Worm (Caenorhabditis elegans) whole organism, L4/young adult: ENCODE measurements around the gene C17H12.11.

ENCODE experiments used
- W03F9.2 ChIP-seq: fragments of 150-350 bp; optimal IDR thresholded peaks from 2 replicates; lab custom pipeline; 2014; ENCODE audit warnings: missing biosample characterization, missing genetic modification characterization
- dao-5 ChIP-seq: sonication (generic microtip); optimal IDR thresholded peaks from 2 replicates; lab custom pipeline; 2016; ENCODE audit warnings: missing genotype, missing genetic modification characterization, moderate library complexity, missing compliant biosample characterization
- him-1 ChIP-seq: sonication (generic microtip); optimal IDR thresholded peaks from 2 replicates; lab custom pipeline; 2016; ENCODE audit warnings: missing genotype, missing genetic modification reagents, missing genetic modification characterization, missing compliant biosample characterization

Gene C17H12.11

DNA sequence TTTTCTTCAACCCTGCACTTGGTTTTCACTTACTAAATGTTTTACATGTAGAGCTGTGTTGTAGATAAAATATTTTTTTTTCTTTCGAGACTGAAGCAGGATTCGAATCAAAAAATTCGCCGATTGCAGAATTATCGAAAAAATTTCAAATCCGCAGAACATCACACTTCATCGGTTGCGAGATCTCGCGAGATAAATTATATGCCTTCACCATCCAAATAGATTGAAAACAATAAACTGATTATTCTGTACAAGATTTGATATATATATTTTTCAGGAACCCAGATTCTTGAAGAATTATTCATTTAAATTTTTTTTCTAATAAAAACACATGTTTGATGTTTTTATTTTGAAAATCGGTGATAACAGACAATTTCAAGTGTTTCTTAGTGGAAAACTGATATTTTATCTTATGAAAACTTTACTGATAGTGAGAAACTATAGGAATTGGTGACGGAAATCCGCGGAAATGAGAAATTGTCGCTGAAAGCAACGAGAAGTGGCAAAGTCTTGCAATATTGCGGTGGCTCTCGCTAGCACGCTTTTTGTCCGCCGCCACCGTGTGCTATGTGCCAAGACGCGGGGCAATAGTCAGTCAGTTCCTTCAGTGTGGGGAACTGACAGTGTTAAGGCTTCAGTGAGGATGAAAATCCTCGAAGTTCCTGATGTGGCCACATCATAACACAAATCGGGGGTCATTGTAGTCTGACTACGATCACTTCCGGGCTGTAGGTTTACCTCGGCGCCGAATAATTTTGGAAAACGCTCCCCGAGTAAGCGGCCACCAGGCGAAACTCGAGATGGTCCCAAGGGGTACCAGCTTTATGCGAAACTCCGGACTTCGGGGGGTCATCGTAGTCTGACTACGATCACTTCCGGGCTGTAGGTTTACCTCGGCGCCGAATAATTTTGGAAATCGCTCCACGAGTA, 9.5 kb upstream of the C17H12.11 start:
- TF ChIP-seq W03F9.2 (no peak), dao-5 (tag; lab: Kevin White, UChicago) (no peak), him-1 (tag; lab: Kevin White, UChicago) (no peak)

- no peak for TF ChIP-seq W03F9.2
- no peak for TF ChIP-seq dao-5 (tag; lab: Kevin White, UChicago)
- no peak for TF ChIP-seq him-1 (tag; lab: Kevin White, UChicago)
Measured at ce11 chrIV:6793310-6793966, 8.7 kb upstream of the C17H12.11 start.

DNA sequence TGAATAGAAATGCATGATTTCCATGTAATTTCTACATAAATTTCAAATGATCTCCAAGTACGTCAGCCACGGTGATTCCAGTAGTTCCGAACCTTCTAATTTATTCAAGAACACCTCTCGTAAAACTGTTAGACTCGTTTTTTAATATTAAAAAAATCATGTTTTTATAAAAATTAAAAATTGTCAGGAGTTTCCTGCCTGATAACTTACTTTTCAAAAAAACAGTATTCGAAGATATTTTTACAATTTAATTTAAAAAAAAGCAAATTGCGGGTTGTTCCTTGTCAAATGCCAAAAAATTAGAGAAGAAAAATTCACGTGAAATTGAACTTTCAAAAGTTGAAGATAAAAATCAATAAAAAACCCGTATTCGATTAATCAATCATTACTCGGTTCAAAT, 6.7 kb upstream of the C17H12.11 start, which contains the start of the genes C17H12.3 and C17H12.12:
Gene C17H12.3 (minus strand): TSS at position 101 of the 400 bp plus-strand sequence.
Gene C17H12.12 (plus strand): TSS at position 396 of the 400 bp plus-strand sequence.
- no peak for TF ChIP-seq him-1 (tag; lab: Kevin White, UChicago)
- no peak for TF ChIP-seq dao-5 (tag; lab: Kevin White, UChicago)
- no peak for TF ChIP-seq W03F9.2

DNA sequence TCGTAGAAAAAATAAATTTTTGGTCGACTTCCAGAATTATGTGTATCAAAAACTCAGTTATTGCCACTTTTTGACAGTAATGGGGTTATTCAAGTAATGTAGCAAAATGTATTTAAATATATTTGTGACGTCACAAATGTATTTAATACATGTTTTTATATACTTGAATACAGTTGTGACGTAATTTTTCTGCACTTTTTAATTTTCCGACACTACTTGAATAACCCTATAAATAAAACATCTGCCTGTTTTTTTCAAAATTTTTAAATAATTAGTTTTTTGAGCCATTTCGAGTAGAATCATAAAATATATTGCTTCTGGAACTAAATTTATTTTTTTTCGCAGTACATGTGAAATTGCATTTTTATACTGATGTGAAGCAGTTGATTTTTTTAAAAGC, 1.1 kb downstream of the C17H12.11 start:
- TF ChIP-seq dao-5 (tag; lab: Kevin White, UChicago) (no peak), W03F9.2 (no peak), him-1 (tag; lab: Kevin White, UChicago) (no peak)

ce11 chrIV:6803805-6804344, 1.7 kb downstream of the C17H12.11 start:
- TF ChIP-seq him-1 (tag; lab: Kevin White, UChicago) (no peak), dao-5 (tag; lab: Kevin White, UChicago) (no peak), W03F9.2 (no peak)

ce11 chrIV:6804815-6805214, 2.6 kb downstream of the C17H12.11 start, which contains the start of gene C17H12.37:
C17H12.37 (plus strand) TSS chrIV:6805115.
- no peak for TF ChIP-seq him-1 (tag; lab: Kevin White, UChicago)
- no peak for TF ChIP-seq W03F9.2
- no peak for TF ChIP-seq dao-5 (tag; lab: Kevin White, UChicago)

DNA sequence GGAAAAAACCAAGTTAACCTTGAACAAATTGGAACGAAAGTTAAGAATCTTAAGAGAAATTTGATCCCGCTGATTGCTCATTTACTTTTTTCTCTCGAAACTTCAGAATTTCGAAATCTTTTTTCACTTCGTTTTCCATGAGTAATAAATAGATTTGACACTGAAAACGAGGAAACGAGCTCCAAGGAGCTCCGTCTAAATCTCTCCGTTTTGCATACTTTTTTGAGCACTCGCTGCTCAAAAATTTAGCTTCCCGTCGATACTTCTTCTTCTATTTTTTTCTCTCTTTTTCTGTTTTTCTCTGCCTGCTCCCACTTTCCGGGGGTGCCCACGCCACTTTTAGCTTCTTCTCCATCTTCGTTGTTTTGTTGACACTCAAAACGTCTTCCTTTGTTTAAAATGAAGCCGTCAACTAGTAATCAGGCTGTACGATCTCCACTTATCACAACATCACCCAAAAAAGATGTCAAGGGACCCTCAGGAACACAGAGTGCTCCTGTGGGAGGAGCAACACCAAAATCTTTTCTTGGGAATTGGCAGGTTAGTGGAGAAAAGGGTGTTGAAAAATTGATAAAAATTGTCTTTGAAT, 4.4 kb downstream of the C17H12.11 start, which contains the start of gene C17H12.10:
Gene C17H12.10 (plus strand): TSS at position 325 of the 589 bp plus-strand sequence.
- no peak for TF ChIP-seq W03F9.2
- TF ChIP-seq him-1 (tag; lab: Kevin White, UChicago): peak; percentile 43

DNA sequence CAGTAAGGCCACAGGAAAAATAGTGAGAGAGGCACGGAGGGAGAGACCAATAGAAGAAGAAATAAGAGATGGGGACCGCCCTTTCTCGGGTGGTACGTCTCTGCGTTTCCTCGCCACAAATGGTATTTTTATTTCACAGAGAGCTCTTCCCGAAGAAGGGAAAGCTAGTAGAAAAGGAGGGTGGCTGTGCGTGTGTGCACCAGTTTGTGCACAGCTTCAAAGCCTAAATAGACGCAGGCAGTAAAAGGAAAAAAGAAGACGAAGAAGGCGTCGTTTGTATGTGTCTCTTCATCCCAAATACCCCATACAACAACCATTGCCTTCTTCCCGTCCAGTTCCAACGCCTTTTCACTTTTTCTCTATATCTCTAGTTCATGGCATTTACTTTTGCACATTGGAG, 7.6 kb downstream of the C17H12.11 start:
- peak; percentile 85 for TF ChIP-seq him-1 (tag; lab: Kevin White, UChicago)
- no peak for TF ChIP-seq dao-5 (tag; lab: Kevin White, UChicago)

ce11 chrIV:6811808-6812207, 9.6 kb downstream of the C17H12.11 start, which contains the start of gene ceh-48:
ceh-48 (plus strand) TSS chrIV:6812108.
- no peak for TF ChIP-seq W03F9.2
- TF ChIP-seq dao-5 (tag; lab: Kevin White, UChicago): no peak
- no peak for TF ChIP-seq him-1 (tag; lab: Kevin White, UChicago)

- TF ChIP-seq dao-5 (tag; lab: Kevin White, UChicago) (no peak), W03F9.2 (no peak)
Measured at ce11 chrIV:6817554-6817953, 15.4 kb downstream of the C17H12.11 start, which contains the start of gene C17H12.5. C17H12.5 (minus strand) TSS chrIV:6817654.

DNA sequence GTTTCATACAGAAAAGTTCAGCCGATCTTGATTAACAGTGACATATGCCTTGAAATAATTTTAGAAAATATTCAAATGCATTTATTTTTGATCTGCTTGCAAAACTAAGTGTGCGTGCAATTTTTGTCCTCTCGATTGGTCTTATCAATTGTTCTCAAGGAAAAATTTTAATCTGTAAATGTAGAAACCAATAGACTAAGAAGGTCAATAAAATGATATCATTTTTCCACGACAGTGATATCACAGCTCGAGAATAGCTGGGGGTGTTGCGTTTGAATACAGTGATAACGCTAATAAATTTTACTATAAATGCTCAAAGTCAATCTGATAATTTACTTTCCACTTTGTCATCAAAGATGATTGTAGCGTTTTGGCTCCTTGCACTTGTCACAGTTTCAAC, 16.2 kb downstream of the C17H12.11 start, which contains the start of gene C17H12.8:
Gene C17H12.8 (plus strand): TSS at position 335 of the 400 bp plus-strand sequence.
- no peak for TF ChIP-seq dao-5 (tag; lab: Kevin White, UChicago)
- no peak for TF ChIP-seq W03F9.2
- TF ChIP-seq him-1 (tag; lab: Kevin White, UChicago): no peak

- TF ChIP-seq dao-5 (tag; lab: Kevin White, UChicago) (no peak), W03F9.2 (no peak), him-1 (tag; lab: Kevin White, UChicago) (no peak)
Measured at ce11 chrIV:6821709-6822108, 19.5 kb downstream of the C17H12.11 start.

DNA sequence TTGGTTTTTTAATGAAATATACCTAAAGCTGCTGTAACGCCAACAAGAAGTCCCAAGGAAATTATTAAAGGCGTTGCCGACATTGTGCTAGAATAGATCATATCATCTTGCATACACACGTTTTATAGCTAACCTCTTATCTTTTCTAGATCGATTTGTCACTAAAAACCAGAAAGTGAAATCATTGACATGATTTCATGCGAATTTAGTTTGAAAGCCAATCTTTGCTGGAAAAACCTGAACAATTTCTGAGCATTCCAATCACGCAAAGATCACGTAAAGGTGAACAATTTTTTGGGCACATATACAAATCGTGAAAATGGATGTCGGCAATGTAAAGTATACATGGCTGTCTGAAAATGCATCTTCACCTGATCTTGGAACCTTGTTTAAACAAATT, 20.2 kb downstream of the C17H12.11 start, which contains the start of gene C17H12.6:
Gene C17H12.6 (minus strand): TSS at position 101 of the 400 bp plus-strand sequence.
- TF ChIP-seq W03F9.2 (no peak), dao-5 (tag; lab: Kevin White, UChicago) (no peak), him-1 (tag; lab: Kevin White, UChicago) (no peak)
